Worm (Caenorhabditis elegans): ENCODE measurements around the gene twk-20.

The twk-20 gene

ce11 chrX:13603826-13604225 is 35.9 kb upstream of the twk-20 start, which contains the start of gene F54B11.8:
Gene F54B11.8 (minus strand): TSS chrX:13603926.
- TF ChIP-seq unc-39 (tag; optimal IDR thresholded peaks at IDR 0.05) (no peak), nhr-12 (tag; optimal IDR thresholded peaks at IDR 0.05) (no peak), cnd-1 (tag; optimal IDR thresholded peaks at IDR 0.05) (no peak), zip-8 (tag; optimal IDR thresholded peaks at IDR 0.05) (no peak), flh-1 (GFP tag; optimal IDR thresholded peaks at IDR 0.05) (no peak), elt-3 (tag; optimal IDR thresholded peaks at IDR 0.05) (no peak), tbx-8 (GFP tag; optimal IDR thresholded peaks at IDR 0.05) (no peak), nhr-2 (tag; optimal IDR thresholded peaks at IDR 0.05) (no peak), drap-1 (GFP tag; optimal IDR thresholded peaks at IDR 0.05) (no peak), bed-3 (GFP tag; optimal IDR thresholded peaks at IDR 0.05) (no peak), lsy-2 (tag; optimal IDR thresholded peaks at IDR 0.05) (no peak), elt-1 (tag; optimal IDR thresholded peaks at IDR 0.05; ENCODE audit: borderline replicate concordance, insufficient read depth) (no peak), lin-32 (GFP tag; optimal IDR thresholded peaks at IDR 0.05) (no peak), nhr-76 (tag; optimal IDR thresholded peaks at IDR 0.05) (no peak), nhr-237 (tag; optimal IDR thresholded peaks at IDR 0.05) (no peak), sem-2 (GFP tag; optimal IDR thresholded peaks at IDR 0.05) (no peak), mls-2 (tag; optimal IDR thresholded peaks at IDR 0.05) (no peak), nhr-28 (tag; optimal IDR thresholded peaks at IDR 0.05) (no peak), unc-62 (GFP tag; optimal IDR thresholded peaks at IDR 0.05) (no peak), ztf-11 (tag; optimal IDR thresholded peaks at IDR 0.05) (no peak)

- TF ChIP-seq hlh-1 (tag; optimal IDR thresholded peaks at IDR 0.05) (peak; percentile 27), mab-5 (tag; optimal IDR thresholded peaks at IDR 0.05) (no peak)
These were observed 34.6 kb upstream of the twk-20 start, which contains the start of gene F54B11.9 for ce11 chrX:13604946-13605617. Gene F54B11.9 (plus strand): TSS chrX:13605567.

- no peak for TF ChIP-seq nhr-76 (tag; optimal IDR thresholded peaks at IDR 0.05)
- TF ChIP-seq ceh-39 (tag; optimal IDR thresholded peaks at IDR 0.05), result no peak
- TF ChIP-seq drap-1 (GFP tag; optimal IDR thresholded peaks at IDR 0.05), result no peak
- TF ChIP-seq blmp-1 (tag; optimal IDR thresholded peaks at IDR 0.05), result no peak
- no peak for TF ChIP-seq ceh-83 (GFP tag; optimal IDR thresholded peaks at IDR 0.05)
- no peak for TF ChIP-seq flh-1 (GFP tag; optimal IDR thresholded peaks at IDR 0.05)
- no peak for TF ChIP-seq pha-4 (tag; optimal IDR thresholded peaks at IDR 0.05)
- no peak for TF ChIP-seq M03D4.4 (tag; optimal IDR thresholded peaks at IDR 0.05)
- no peak for TF ChIP-seq cnd-1 (tag; optimal IDR thresholded peaks at IDR 0.05)
- TF ChIP-seq elt-3 (tag; optimal IDR thresholded peaks at IDR 0.05), result no peak
- no peak for TF ChIP-seq hlh-1 (tag; optimal IDR thresholded peaks at IDR 0.05)
- TF ChIP-seq lin-13 (tag; optimal IDR thresholded peaks at IDR 0.05), result no peak
- no peak for TF ChIP-seq elt-1 (tag; optimal IDR thresholded peaks at IDR 0.05; ENCODE audit: borderline replicate concordance, insufficient read depth)
These were observed 33.8 kb upstream of the twk-20 start for ce11 chrX:13605854-13606253.

- TF ChIP-seq drap-1 (GFP tag; optimal IDR thresholded peaks at IDR 0.05), result no peak
- TF ChIP-seq sptf-1 (tag; optimal IDR thresholded peaks at IDR 0.05), result no peak
- no peak for TF ChIP-seq unc-120 (tag; optimal IDR thresholded peaks at IDR 0.05; ENCODE audit: poor library complexity, severe bottlenecking)
- no peak for TF ChIP-seq lin-32 (GFP tag; optimal IDR thresholded peaks at IDR 0.05)
- no peak for TF ChIP-seq cnd-1 (tag; optimal IDR thresholded peaks at IDR 0.05)
- TF ChIP-seq ceh-39 (tag; optimal IDR thresholded peaks at IDR 0.05), result no peak
- TF ChIP-seq ces-1 (GFP tag; optimal IDR thresholded peaks at IDR 0.05), result peak; percentile 48
- no peak for TF ChIP-seq nhr-28 (tag; optimal IDR thresholded peaks at IDR 0.05)
- TF ChIP-seq zip-8 (tag; optimal IDR thresholded peaks at IDR 0.05), result no peak
These were observed 29.6 kb upstream of the twk-20 start for ce11 chrX:13610040-13610439.

- TF ChIP-seq ces-1 (GFP tag; optimal IDR thresholded peaks at IDR 0.05) (peak; percentile 35), nhr-28 (tag; optimal IDR thresholded peaks at IDR 0.05) (no peak)
These were observed 24.5 kb upstream of the twk-20 start for ce11 chrX:13615181-13615580.
